Worm (Caenorhabditis elegans) whole organism, L4/young adult: ENCODE data around the gene F59B2.9.

Experiments
- W03F9.2 ChIP-seq: fragments of 150-350 bp; optimal IDR thresholded peaks from 2 replicates; lab custom pipeline; 2014; ENCODE audit warnings: missing biosample characterization, missing genetic modification characterization
- dao-5 ChIP-seq: sonication (generic microtip); optimal IDR thresholded peaks from 2 replicates; lab custom pipeline; 2016; ENCODE audit warnings: missing genotype, missing genetic modification characterization, moderate library complexity, missing compliant biosample characterization
- him-1 ChIP-seq: sonication (generic microtip); optimal IDR thresholded peaks from 2 replicates; lab custom pipeline; 2016; ENCODE audit warnings: missing genotype, missing genetic modification reagents, missing genetic modification characterization, missing compliant biosample characterization

- TF ChIP-seq him-1 (tag; lab: Kevin White, UChicago) (no peak), dao-5 (tag; lab: Kevin White, UChicago) (no peak), W03F9.2 (tag; lab: Kevin White, UChicago) (no peak)
These were observed 26.2 kb downstream of the F59B2.9 start for ce11 chrIII:8985965-8986364.
